Worm (Caenorhabditis elegans): ENCODE results near the gene idpp-11.

ce11 chrX:7883994-7884393 lies 41.7 kb downstream of the idpp-11 start, which contains the start of gene pcyt-2.2:
- TF ChIP-seq pag-3 (tag; optimal IDR thresholded peaks at IDR 0.05; ENCODE audit: borderline replicate concordance, insufficient read depth), result no peak
- TF ChIP-seq ama-1 (optimal IDR thresholded peaks at IDR 0.05), result no peak
- no peak for TF ChIP-seq nhr-19 (GFP tag; conservative IDR thresholded peaks at IDR 0.05)
- TF ChIP-seq snpc-4 (tag; optimal IDR thresholded peaks at IDR 0.05), result no peak
- no peak for TF ChIP-seq ceh-82 (tag; optimal IDR thresholded peaks at IDR 0.05)
- no peak for TF ChIP-seq ceh-63 (GFP tag; optimal IDR thresholded peaks at IDR 0.05)
- no peak for TF ChIP-seq skn-1 (tag; optimal IDR thresholded peaks at IDR 0.05)
